Fruit fly (Drosophila melanogaster) whole organism, embryonic: Measurements from ENCODE around the gene Mnn1.
A peak's percentile ranks its signal among the peaks of the same experiment; 100 is the strongest.

Source experiments
- Atf3 ChIP-seq: fragments of 200-800 bp; sonication (Bioruptor generic); optimal IDR thresholded peaks from 3 replicates; lab custom pipeline; 2016; ENCODE audit warnings: missing biosample characterization, missing genetic modification characterization
- CG10147 ChIP-seq: fragments of 200-800 bp; sonication (Bioruptor generic); optimal IDR thresholded peaks from 2 replicates; lab custom pipeline; 2019; ENCODE audit warnings: missing biosample characterization, mild to moderate bottlenecking, missing genetic modification characterization, moderate library complexity
- CG10209 ChIP-seq: fragments of 200-800 bp; sonication (Bioruptor generic); optimal IDR thresholded peaks from 3 replicates; lab custom pipeline; 2017; ENCODE audit warnings: missing biosample characterization, mild to moderate bottlenecking, missing genetic modification characterization, missing genetic modification reagents
- CG11695 ChIP-seq: fragments of 200-800 bp; sonication (Bioruptor generic); IDR thresholded peaks from 3 replicates; pipeline ENCODE4 v1.3.6; 2022; ENCODE audit warnings: missing biosample characterization, missing genetic modification characterization
- CG12219 ChIP-seq: fragments of 200-800 bp; sonication (Bioruptor generic); optimal IDR thresholded peaks from 3 replicates; lab custom pipeline; 2018; ENCODE audit warnings: missing biosample characterization, mild to moderate bottlenecking, missing genetic modification characterization
- CG12236 ChIP-seq: fragments of 200-800 bp; sonication (Bioruptor generic); optimal IDR thresholded peaks from 2 replicates; lab custom pipeline; 2016; ENCODE audit warnings: missing biosample characterization, missing genetic modification characterization
- CG12659 ChIP-seq: fragments of 200-800 bp; sonication (Bioruptor generic); optimal IDR thresholded peaks from 3 replicates; lab custom pipeline; 2017; ENCODE audit warnings: mild to moderate bottlenecking, missing biosample characterization, missing genetic modification reagents, missing genetic modification characterization
- CG12942 ChIP-seq: fragments of 200-800 bp; sonication (Bioruptor generic); optimal IDR thresholded peaks from 3 replicates; lab custom pipeline; 2016; ENCODE audit warnings: missing biosample characterization, missing genetic modification characterization
- CG13287 ChIP-seq: fragments of 200-800 bp; sonication (Bioruptor generic); IDR thresholded peaks from 2 replicates; pipeline ENCODE4 v1.3.6; 2022; ENCODE audit warnings: missing biosample characterization, missing genetic modification characterization; ENCODE audit not compliant: partially characterized antibody
- CG14050 ChIP-seq: fragments of 200-800 bp; sonication (Bioruptor generic); IDR thresholded peaks from 3 replicates; pipeline ENCODE4 v1.3.6; 2022; ENCODE audit warnings: missing biosample characterization, missing genetic modification characterization
- CG17612 ChIP-seq: fragments of 200-800 bp; sonication (Bioruptor generic); IDR thresholded peaks from 2 replicates; pipeline ENCODE4 v1.3.6; 2022; ENCODE audit warnings: missing biosample characterization, missing genetic modification characterization
- CG18262 ChIP-seq: fragments of 200-800 bp; optimal IDR thresholded peaks from 3 replicates; lab custom pipeline; 2019; ENCODE audit warnings: missing biosample characterization, mild to moderate bottlenecking, missing genetic modification characterization, moderate library complexity
- CG2202 ChIP-seq: fragments of 200-800 bp; sonication (Bioruptor generic); optimal IDR thresholded peaks from 2 replicates; lab custom pipeline; 2018; ENCODE audit warnings: missing biosample characterization, mild to moderate bottlenecking, missing genetic modification characterization
- CG4404 ChIP-seq: fragments of 200-800 bp; sonication (Bioruptor generic); IDR thresholded peaks from 2 replicates; pipeline ENCODE4 v1.3.6; 2022; ENCODE audit warnings: missing biosample characterization, missing genetic modification characterization
- CG6654 ChIP-seq: fragments of 200-800 bp; sonication (Bioruptor generic); optimal IDR thresholded peaks from 2 replicates; lab custom pipeline; 2017; ENCODE audit warnings: missing biosample characterization, mild to moderate bottlenecking, missing genetic modification characterization
- CG6813 ChIP-seq: fragments of 200-800 bp; sonication (Bioruptor generic); optimal IDR thresholded peaks from 2 replicates; lab custom pipeline; 2017; ENCODE audit warnings: missing biosample characterization, missing genetic modification characterization, mild to moderate bottlenecking, moderate library complexity, missing genetic modification reagents
- CG7839 ChIP-seq: fragments of 200-800 bp; sonication (Bioruptor generic); optimal IDR thresholded peaks from 3 replicates; lab custom pipeline; 2018; ENCODE audit warnings: missing biosample characterization, mild to moderate bottlenecking, missing genetic modification characterization, moderate library complexity
- CG7928 ChIP-seq: fragments of 200-800 bp; sonication (Bioruptor generic); optimal IDR thresholded peaks from 2 replicates; lab custom pipeline; 2017; ENCODE audit warnings: missing biosample characterization, mild to moderate bottlenecking, missing genetic modification characterization
- CG8089 ChIP-seq: fragments of 200-800 bp; sonication (Bioruptor generic); optimal IDR thresholded peaks from 3 replicates; lab custom pipeline; 2016; ENCODE audit warnings: missing biosample characterization, missing genetic modification characterization
- CG9609 ChIP-seq: fragments of 200-800 bp; sonication (Bioruptor generic); optimal IDR thresholded peaks from 3 replicates; lab custom pipeline; 2016; ENCODE audit warnings: missing biosample characterization, missing genetic modification characterization
- Camta ChIP-seq: fragments of 200-800 bp; sonication (Bioruptor generic); optimal IDR thresholded peaks from 2 replicates; lab custom pipeline; 2016; ENCODE audit warnings: missing biosample characterization, missing genetic modification characterization
- Dbx ChIP-seq: fragments of 200-800 bp; sonication (Bioruptor generic); IDR thresholded peaks from 3 replicates; pipeline ENCODE4 v1.3.6; 2022; ENCODE audit warnings: missing biosample characterization, missing genetic modification characterization
- Dek ChIP-seq: fragments of 200-800 bp; sonication (Bioruptor generic); optimal IDR thresholded peaks from 3 replicates; lab custom pipeline; 2019; ENCODE audit warnings: missing biosample characterization, mild to moderate bottlenecking, missing genetic modification characterization, moderate library complexity
- Dp ChIP-seq: fragments of 200-800 bp; sonication (Bioruptor generic); optimal IDR thresholded peaks from 2 replicates; lab custom pipeline; 2018; ENCODE audit warnings: missing biosample characterization, mild to moderate bottlenecking, missing genetic modification characterization, moderate library complexity
- Fer3 ChIP-seq: fragments of 200-800 bp; sonication (Bioruptor generic); optimal IDR thresholded peaks from 2 replicates; lab custom pipeline; 2018; ENCODE audit warnings: missing biosample characterization, mild to moderate bottlenecking, missing genetic modification characterization, moderate library complexity
- GATAe ChIP-seq: fragments of 200-800 bp; sonication (Bioruptor generic); conservative IDR thresholded peaks from 2 replicates; pipeline ENCODE4 v1.3.6; 2022; ENCODE audit warnings: missing biosample characterization, missing genetic modification characterization
- Hand ChIP-seq: fragments of 200-800 bp; sonication (Bioruptor generic); optimal IDR thresholded peaks from 2 replicates; lab custom pipeline; 2017; ENCODE audit warnings: mild to moderate bottlenecking, missing biosample characterization, missing genetic modification reagents, missing genetic modification characterization
- Myb ChIP-seq: fragments of 200-800 bp; sonication (Bioruptor generic); optimal IDR thresholded peaks from 2 replicates; lab custom pipeline; 2016; ENCODE audit warnings: missing biosample characterization, missing genetic modification characterization
- NC2α ChIP-seq: fragments of 200-800 bp; sonication (Bioruptor generic); optimal IDR thresholded peaks from 2 replicates; lab custom pipeline; 2016; ENCODE audit warnings: missing biosample characterization, missing genetic modification characterization
- Ptx1 ChIP-seq: fragments of 200-800 bp; sonication (Bioruptor generic); IDR thresholded peaks from 2 replicates; pipeline ENCODE4 v1.3.6; 2022; ENCODE audit warnings: missing biosample characterization, missing genetic modification characterization
- Rx ChIP-seq: fragments of 200-800 bp; sonication (Bioruptor generic); IDR thresholded peaks from 2 replicates; pipeline ENCODE4 v1.3.6; 2022; ENCODE audit warnings: missing biosample characterization, missing genetic modification characterization
- bab2 ChIP-seq: fragments of 200-800 bp; sonication (Bioruptor generic); optimal IDR thresholded peaks from 2 replicates; lab custom pipeline; 2016; ENCODE audit warnings: missing biosample characterization, missing genetic modification characterization
- corto ChIP-seq: fragments of 200-800 bp; sonication (Bioruptor generic); optimal IDR thresholded peaks from 2 replicates; lab custom pipeline; 2016; ENCODE audit warnings: missing biosample characterization, mild to moderate bottlenecking, missing genetic modification characterization, moderate library complexity
- crc ChIP-seq: fragments of 200-800 bp; sonication (Bioruptor generic); optimal IDR thresholded peaks from 2 replicates; lab custom pipeline; 2016; ENCODE audit warnings: missing biosample characterization, missing genetic modification characterization
- dysf ChIP-seq: fragments of 200-800 bp; sonication (Bioruptor generic); IDR thresholded peaks from 3 replicates; pipeline ENCODE4 v1.3.6; 2022; ENCODE audit warnings: missing biosample characterization, missing genetic modification characterization
- gcm2 ChIP-seq: fragments of 200-800 bp; sonication (Bioruptor generic); optimal IDR thresholded peaks from 2 replicates; lab custom pipeline; 2016; ENCODE audit warnings: missing biosample characterization, missing genetic modification characterization
- hb ChIP-seq: fragments of 200-800 bp; sonication (Bioruptor generic); IDR thresholded peaks from 3 replicates; pipeline ENCODE4 v1.3.6; 2022; ENCODE audit warnings: missing biosample characterization, missing genetic modification characterization; ENCODE audit not compliant: partially characterized antibody
- nerfin-1 ChIP-seq: fragments of 200-800 bp; sonication (Bioruptor generic); optimal IDR thresholded peaks from 3 replicates; lab custom pipeline; 2019; ENCODE audit warnings: missing biosample characterization, mild to moderate bottlenecking, missing genetic modification characterization, moderate library complexity
- oc ChIP-seq: fragments of 200-800 bp; sonication (Bioruptor generic); optimal IDR thresholded peaks from 2 replicates; lab custom pipeline; 2018; ENCODE audit warnings: missing biosample characterization, mild to moderate bottlenecking, missing genetic modification characterization, moderate library complexity
- onecut ChIP-seq: fragments of 200-800 bp; sonication (Bioruptor generic); IDR thresholded peaks from 2 replicates; pipeline ENCODE4 v1.3.6; 2022; ENCODE audit warnings: missing biosample characterization, missing genetic modification characterization
- peb ChIP-seq: fragments of 200-800 bp; sonication (Bioruptor generic); IDR thresholded peaks from 2 replicates; pipeline ENCODE4 v1.3.6; 2022; ENCODE audit warnings: missing biosample characterization, missing genetic modification characterization
- pnt ChIP-seq: fragments of 200-800 bp; sonication (Bioruptor generic); optimal IDR thresholded peaks from 3 replicates; lab custom pipeline; 2016; ENCODE audit warnings: missing biosample characterization, missing genetic modification characterization
- prd ChIP-seq, 3 experiments: fragments of >200 bp in 2 of 3; fragments of 200-800 bp in 1 of 3; sonication (Bioruptor generic) in 1 of 3; optimal IDR thresholded peaks in 2 of 3; IDR thresholded peaks in 1 of 3; 2 replicates in 2 of 3; 3 replicates in 1 of 3; pipeline versions ENCODE4 v1.3.6 to Lab custom; 2017 to 2022; ENCODE audit warnings: missing biosample characterization in 1 of 3, missing genetic modification characterization in 1 of 3
- sqz ChIP-seq: fragments of 200-800 bp; sonication (Bioruptor generic); optimal IDR thresholded peaks from 3 replicates; lab custom pipeline; 2018; ENCODE audit warnings: missing biosample characterization, mild to moderate bottlenecking, missing genetic modification characterization
- tx ChIP-seq: fragments of 200-800 bp; sonication (Bioruptor generic); optimal IDR thresholded peaks from 2 replicates; lab custom pipeline; 2016; ENCODE audit warnings: missing biosample characterization, missing genetic modification characterization
- unc-4 ChIP-seq: fragments of 200-800 bp; sonication (Bioruptor generic); IDR thresholded peaks from 2 replicates; pipeline ENCODE4 v1.3.6; 2022; ENCODE audit warnings: missing biosample characterization, missing genetic modification characterization; ENCODE audit not compliant: partially characterized antibody
- unpg ChIP-seq: fragments of 200-800 bp; sonication (Bioruptor generic); optimal IDR thresholded peaks from 3 replicates; lab custom pipeline; 2018; ENCODE audit warnings: missing biosample characterization, mild to moderate bottlenecking, missing genetic modification characterization, moderate library complexity
- z ChIP-seq: fragments of 200-800 bp; sonication (Bioruptor generic); IDR thresholded peaks from 3 replicates; pipeline ENCODE4 v1.3.6; 2022; ENCODE audit warnings: missing biosample characterization, missing genetic modification characterization
- zf30C ChIP-seq: fragments of 200-800 bp; sonication (Bioruptor generic); optimal IDR thresholded peaks from 3 replicates; lab custom pipeline; 2018; ENCODE audit warnings: missing biosample characterization, mild to moderate bottlenecking, missing genetic modification characterization
- zfh1 ChIP-seq: fragments of 200-800 bp; sonication (Bioruptor generic); IDR thresholded peaks from 3 replicates; pipeline ENCODE4 v1.3.6; 2022; ENCODE audit warnings: missing biosample characterization, missing genetic modification characterization

Mnn1 gene

DNA sequence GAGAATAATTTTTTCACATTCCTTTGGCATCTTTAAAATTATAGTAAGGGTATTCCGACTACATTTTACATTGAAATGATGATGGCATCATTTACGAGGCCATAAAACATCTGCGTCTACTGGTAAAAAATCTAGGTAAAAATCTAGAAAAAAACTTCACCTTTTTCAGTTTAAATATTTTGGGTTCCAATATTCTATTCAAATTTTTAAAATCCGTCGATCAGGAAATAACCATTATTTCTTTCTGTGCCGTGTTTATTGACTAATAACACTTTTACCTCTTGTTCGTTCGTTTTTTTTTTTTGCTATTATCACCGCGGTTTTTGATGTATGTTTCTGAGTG lies 16.8 kb upstream of the Mnn1 start (continued):
- peak; percentile 30 for TF ChIP-seq unpg
- TF ChIP-seq NC2α (GFP tag; lab: Kevin White, UChicago): no peak
- TF ChIP-seq z (GFP tag; lab: Robert Waterston, UW): no peak
- TF ChIP-seq Ptx1 (GFP tag; lab: Robert Waterston, UW): peak; percentile 75
- TF ChIP-seq onecut (GFP tag; lab: Robert Waterston, UW): peak; percentile 52; the same call in 1 of the 2 replicates
- no peak for TF ChIP-seq prd (optimal IDR thresholded peaks at IDR 0.05; lab: Kevin White, UChicago)
- TF ChIP-seq prd (GFP tag; IDR thresholded peaks at IDR 0.05; lab: Robert Waterston, UW): peak; percentile 76
- TF ChIP-seq CG10147 (GFP tag; lab: Kevin White, UChicago): no peak
- TF ChIP-seq CG12236: peak; percentile 66
- peak; percentile 76 for TF ChIP-seq CG11695
- TF ChIP-seq pnt (GFP tag; lab: Kevin White, UChicago): peak; percentile 53
- TF ChIP-seq CG9609 (GFP tag; lab: Kevin White, UChicago): peak; percentile 74
- peak; percentile 54; the same call in 1 of the 2 replicates for TF ChIP-seq peb (GFP tag; lab: Robert Waterston, UW)
- no peak for TF ChIP-seq CG13287 (GFP tag; lab: Robert Waterston, UW)
- TF ChIP-seq unc-4 (GFP tag; lab: Robert Waterston, UW): no peak
- peak; percentile 2; the same call in 1 of the 2 replicates for TF ChIP-seq Rx
- peak; percentile 62 for TF ChIP-seq gcm2 (GFP tag; lab: Kevin White, UChicago)
- no peak for TF ChIP-seq Dp
- peak; percentile 76 for TF ChIP-seq dysf (GFP tag; lab: Robert Waterston, UW)
- peak; percentile 57 for TF ChIP-seq Dek
- no peak for TF ChIP-seq sqz (GFP tag; lab: Kevin White, UChicago)
- no peak for TF ChIP-seq CG4404 (GFP tag; lab: Robert Waterston, UW)
- no peak for TF ChIP-seq Hand (GFP tag; lab: Kevin White, UChicago)
- TF ChIP-seq CG12942: peak; percentile 53
- TF ChIP-seq CG6654: no peak
- no peak for TF ChIP-seq Atf3 (GFP tag; lab: Kevin White, UChicago)
- TF ChIP-seq Dbx: peak; percentile 31; the same call in 1 of the 3 replicates
- TF ChIP-seq CG14050: 0 out of 3 replicates have a peak, but pooled peaks have one; percentile 11
- peak; percentile 54 for TF ChIP-seq CG18262 (tag; lab: Kevin White, UChicago)
- peak; percentile 35 for TF ChIP-seq CG6813 (GFP tag; lab: Kevin White, UChicago)
- peak; percentile 67 for TF ChIP-seq zf30C (GFP tag; lab: Kevin White, UChicago)
- TF ChIP-seq CG7839: peak; percentile 63
- TF ChIP-seq Camta (GFP tag; lab: Kevin White, UChicago): peak; percentile 57
- TF ChIP-seq CG8089 (GFP tag; lab: Kevin White, UChicago): peak; percentile 53
- TF ChIP-seq tx (GFP tag; lab: Kevin White, UChicago): peak; percentile 44
- TF ChIP-seq corto (GFP tag; lab: Kevin White, UChicago): no peak
- peak; percentile 31 for TF ChIP-seq bab2 (GFP tag; lab: Kevin White, UChicago)
- TF ChIP-seq zfh1 (GFP tag; lab: Robert Waterston, UW): 0 out of 3 replicates have a peak, but pooled peaks have one; percentile 46
- no peak for TF ChIP-seq CG7928 (GFP tag; lab: Kevin White, UChicago)
- no peak for TF ChIP-seq oc (tag; lab: Kevin White, UChicago)
- TF ChIP-seq Fer3: peak; percentile 43
- peak; percentile 39 for TF ChIP-seq CG12219 (GFP tag; lab: Kevin White, UChicago)
- peak; percentile 16 for TF ChIP-seq crc (GFP tag; lab: Kevin White, UChicago)
- TF ChIP-seq GATAe (GFP tag; lab: Robert Waterston, UW): no peak
- 0 out of 2 replicates have a peak, but pooled peaks have one; percentile 32 for TF ChIP-seq CG17612 (GFP tag; lab: Robert Waterston, UW)
- peak; percentile 21 for TF ChIP-seq CG2202 (tag; lab: Kevin White, UChicago)
- TF ChIP-seq nerfin-1 (tag; lab: Kevin White, UChicago): no peak
- TF ChIP-seq CG10209: peak; percentile 48
- TF ChIP-seq CG12659: peak; percentile 32
- no peak for TF ChIP-seq hb (GFP tag; lab: Robert Waterston, UW)
- peak; percentile 45 for TF ChIP-seq Myb (GFP tag; lab: Kevin White, UChicago)
